Fruit fly (Drosophila melanogaster) whole organism, embryonic: ENCODE measurements around the gene Mrgn1.
A peak's percentile ranks its signal among the peaks of the same experiment; 100 is the strongest.

ENCODE experiments used
- ATbp ChIP-seq: fragments of 200-800 bp; sonication (Bioruptor generic); optimal IDR thresholded peaks from 2 replicates; lab custom pipeline; 2017; ENCODE audit warnings: missing biosample characterization, mild to moderate bottlenecking, missing genetic modification characterization, missing genetic modification reagents
- Abd-B ChIP-seq: fragments of 200-800 bp; sonication (Bioruptor generic); optimal IDR thresholded peaks from 2 replicates; lab custom pipeline; 2018; ENCODE audit warnings: missing biosample characterization, mild to moderate bottlenecking, missing genetic modification characterization, moderate library complexity
- Atf-2 ChIP-seq: fragments of 200-800 bp; sonication (Bioruptor generic); optimal IDR thresholded peaks from 2 replicates; lab custom pipeline; 2016; ENCODE audit warnings: missing biosample characterization, missing genetic modification characterization
- Blimp-1 ChIP-seq: fragments of 200-800 bp; sonication (Bioruptor generic); optimal IDR thresholded peaks from 3 replicates; lab custom pipeline; 2018; ENCODE audit warnings: missing biosample characterization, missing genetic modification characterization, mild to moderate bottlenecking, moderate library complexity, missing genetic modification reagents
- CG1024 ChIP-seq: fragments of 200-800 bp; sonication (Bioruptor generic); IDR thresholded peaks from 2 replicates; pipeline ENCODE4 v1.3.6; 2022; ENCODE audit warnings: missing biosample characterization, missing genetic modification characterization
- CG10366 ChIP-seq: fragments of 200-800 bp; sonication (Bioruptor generic); IDR thresholded peaks from 2 replicates; pipeline ENCODE4 v1.3.6; 2022; ENCODE audit warnings: missing biosample characterization, missing genetic modification characterization
- CG10959 ChIP-seq: fragments of 200-800 bp; sonication (Bioruptor generic); IDR thresholded peaks from 2 replicates; pipeline ENCODE4 v1.3.6; 2022; ENCODE audit warnings: missing biosample characterization, missing genetic modification characterization
- CG12219 ChIP-seq: fragments of 200-800 bp; sonication (Bioruptor generic); optimal IDR thresholded peaks from 3 replicates; lab custom pipeline; 2018; ENCODE audit warnings: missing biosample characterization, mild to moderate bottlenecking, missing genetic modification characterization
- CG12391 ChIP-seq: fragments of 200-800 bp; sonication (Bioruptor generic); optimal IDR thresholded peaks from 3 replicates; lab custom pipeline; 2018; ENCODE audit warnings: missing biosample characterization, mild to moderate bottlenecking, missing genetic modification characterization, moderate library complexity
- CG12942 ChIP-seq: fragments of 200-800 bp; sonication (Bioruptor generic); optimal IDR thresholded peaks from 3 replicates; lab custom pipeline; 2016; ENCODE audit warnings: missing biosample characterization, missing genetic modification characterization
- CG14441 ChIP-seq: fragments of 200-800 bp; sonication (Bioruptor generic); IDR thresholded peaks from 2 replicates; pipeline ENCODE4 v1.3.6; 2022; ENCODE audit warnings: missing biosample characterization, missing genetic modification characterization
- CG16813 ChIP-seq: fragments of 200-800 bp; sonication (Bioruptor generic); IDR thresholded peaks from 3 replicates; pipeline ENCODE4 v1.3.6; 2022; ENCODE audit warnings: missing biosample characterization, missing genetic modification characterization; ENCODE audit not compliant: partially characterized antibody
- CG1832 ChIP-seq: fragments of 200-800 bp; sonication (Bioruptor generic); optimal IDR thresholded peaks from 2 replicates; lab custom pipeline; 2017; ENCODE audit warnings: missing biosample characterization, mild to moderate bottlenecking, missing genetic modification characterization, inconsistent platforms
- CG18764 ChIP-seq: fragments of 200-800 bp; sonication (Bioruptor generic); optimal IDR thresholded peaks from 3 replicates; lab custom pipeline; 2016; ENCODE audit warnings: missing biosample characterization, missing genetic modification characterization
- CG3407 ChIP-seq: fragments of 200-800 bp; sonication (Bioruptor generic); optimal IDR thresholded peaks from 2 replicates; lab custom pipeline; 2018; ENCODE audit warnings: missing biosample characterization, mild to moderate bottlenecking, missing genetic modification characterization
- CG34224 ChIP-seq: fragments of 200-800 bp; sonication (Bioruptor generic); IDR thresholded peaks from 3 replicates; pipeline ENCODE4 v1.3.6; 2022; ENCODE audit warnings: missing biosample characterization, missing genetic modification characterization; ENCODE audit not compliant: partially characterized antibody
- CG34422 ChIP-seq: fragments of 200-800 bp; sonication (Bioruptor generic); IDR thresholded peaks from 3 replicates; pipeline ENCODE4 v1.3.6; 2022; ENCODE audit warnings: missing biosample characterization, missing genetic modification characterization
- CG43689 ChIP-seq: fragments of 200-800 bp; sonication (Bioruptor generic); IDR thresholded peaks from 2 replicates; pipeline ENCODE4 v1.3.6; 2022; ENCODE audit warnings: missing biosample characterization, missing genetic modification characterization
- CG7839 ChIP-seq: fragments of 200-800 bp; sonication (Bioruptor generic); optimal IDR thresholded peaks from 3 replicates; lab custom pipeline; 2018; ENCODE audit warnings: missing biosample characterization, mild to moderate bottlenecking, missing genetic modification characterization, moderate library complexity
- CrebB ChIP-seq: fragments of 200-800 bp; sonication (Bioruptor generic); optimal IDR thresholded peaks from 3 replicates; lab custom pipeline; 2018; ENCODE audit warnings: missing biosample characterization, mild to moderate bottlenecking, missing genetic modification characterization
- Dfd ChIP-seq, 2 experiments: fragments of >200 bp; optimal IDR thresholded peaks; 2 replicates each; lab custom pipeline; 2017; ENCODE audit warnings: missing biosample characterization in 2 of 2, missing genetic modification characterization in 2 of 2
- Eip74EF ChIP-seq, 2 experiments: fragments of 200-800 bp in 1 of 2; fragments of >200 bp in 1 of 2; sonication (Bioruptor generic) in 1 of 2; optimal IDR thresholded peaks; 2 replicates each; lab custom pipeline; 2017 to 2019; ENCODE audit warnings: missing biosample characterization in 2 of 2, missing genetic modification characterization in 2 of 2, mild to moderate bottlenecking in 1 of 2, moderate library complexity in 1 of 2
- H2.0 ChIP-seq: fragments of 200-800 bp; sonication (Bioruptor generic); IDR thresholded peaks from 2 replicates; pipeline ENCODE4 v1.3.6; 2022; ENCODE audit warnings: missing biosample characterization, missing genetic modification characterization
- Hmx ChIP-seq: fragments of 200-800 bp; sonication (Bioruptor generic); optimal IDR thresholded peaks from 2 replicates; lab custom pipeline; 2016; ENCODE audit warnings: missing biosample characterization, missing genetic modification characterization
- Hr3 ChIP-seq: fragments of 200-800 bp; sonication (Bioruptor generic); optimal IDR thresholded peaks from 3 replicates; lab custom pipeline; 2016; ENCODE audit warnings: missing biosample characterization, missing genetic modification characterization
- Hr78 ChIP-seq, 2 experiments: fragments of 200-800 bp in 1 of 2; fragments of >200 bp in 1 of 2; sonication (Bioruptor generic) in 1 of 2; optimal IDR thresholded peaks; 2 replicates each; lab custom pipeline; 2017 to 2019; ENCODE audit warnings: missing biosample characterization in 2 of 2, missing genetic modification characterization in 2 of 2, mild to moderate bottlenecking in 1 of 2, moderate library complexity in 1 of 2
- Myb ChIP-seq: fragments of 200-800 bp; sonication (Bioruptor generic); optimal IDR thresholded peaks from 2 replicates; lab custom pipeline; 2016; ENCODE audit warnings: missing biosample characterization, missing genetic modification characterization
- Nf-YC ChIP-seq: fragments of 200-800 bp; optimal IDR thresholded peaks from 3 replicates; lab custom pipeline; 2019; ENCODE audit warnings: missing biosample characterization, mild to moderate bottlenecking, missing genetic modification characterization, moderate library complexity
- Oaz ChIP-seq: fragments of 200-800 bp; sonication (Bioruptor generic); IDR thresholded peaks from 2 replicates; pipeline ENCODE4 v1.3.6; 2022; ENCODE audit warnings: missing biosample characterization, missing genetic modification characterization
- TFAM ChIP-seq: fragments of 200-800 bp; sonication (Bioruptor generic); optimal IDR thresholded peaks from 2 replicates; lab custom pipeline; 2017; ENCODE audit warnings: missing biosample characterization, missing genetic modification characterization, inconsistent platforms
- Xbp1 ChIP-seq: fragments of 200-800 bp; sonication (Bioruptor generic); optimal IDR thresholded peaks from 3 replicates; lab custom pipeline; 2016; ENCODE audit warnings: missing biosample characterization, mild to moderate bottlenecking, missing genetic modification characterization
- ab ChIP-seq: fragments of 200-800 bp; sonication (Bioruptor generic); optimal IDR thresholded peaks from 2 replicates; lab custom pipeline; 2016; ENCODE audit warnings: missing biosample characterization, missing genetic modification characterization
- ato ChIP-seq: fragments of 200-800 bp; sonication (Bioruptor generic); IDR thresholded peaks from 2 replicates; pipeline ENCODE4 v1.3.6; 2022; ENCODE audit warnings: missing biosample characterization, missing genetic modification characterization; ENCODE audit not compliant: partially characterized antibody
- az2 ChIP-seq: fragments of 200-800 bp; sonication (Bioruptor generic); optimal IDR thresholded peaks from 3 replicates; lab custom pipeline; 2016; ENCODE audit warnings: missing biosample characterization, missing genetic modification characterization
- crp ChIP-seq, 2 experiments: fragments of 200-800 bp; sonication (Bioruptor generic); optimal IDR thresholded peaks; 2 replicates in 1 of 2; 3 replicates in 1 of 2; lab custom pipeline; 2017; ENCODE audit warnings: missing biosample characterization in 2 of 2, missing genetic modification characterization in 2 of 2, mild to moderate bottlenecking in 1 of 2, moderate library complexity in 1 of 2
- da ChIP-seq: fragments of 200-800 bp; sonication (Bioruptor generic); optimal IDR thresholded peaks from 2 replicates; lab custom pipeline; 2016; ENCODE audit warnings: missing biosample characterization, missing genetic modification characterization
- gcm2 ChIP-seq: fragments of 200-800 bp; sonication (Bioruptor generic); optimal IDR thresholded peaks from 2 replicates; lab custom pipeline; 2016; ENCODE audit warnings: missing biosample characterization, missing genetic modification characterization
- hbn ChIP-seq: fragments of 200-800 bp; sonication (Bioruptor generic); IDR thresholded peaks from 2 replicates; pipeline ENCODE4 v1.3.6; 2022; ENCODE audit warnings: missing biosample characterization, missing genetic modification characterization; ENCODE audit not compliant: partially characterized antibody
- hth ChIP-seq: fragments of >200 bp; optimal IDR thresholded peaks from 2 replicates; lab custom pipeline; 2017; ENCODE audit warnings: inconsistent platforms
- jing ChIP-seq: fragments of 200-800 bp; sonication (Bioruptor generic); optimal IDR thresholded peaks from 2 replicates; lab custom pipeline; 2018; ENCODE audit warnings: missing biosample characterization, mild to moderate bottlenecking, missing genetic modification characterization
- klu ChIP-seq: fragments of 200-800 bp; sonication (Bioruptor generic); IDR thresholded peaks from 2 replicates; pipeline ENCODE4 v1.3.6; 2022; ENCODE audit warnings: missing biosample characterization, missing genetic modification characterization
- lola ChIP-seq, 3 experiments: fragments of >200 bp in 2 of 3; fragments of 200-800 bp in 1 of 3; sonication (Bioruptor generic) in 1 of 3; optimal IDR thresholded peaks; 2 replicates each; lab custom pipeline; 2017 to 2019; ENCODE audit warnings: missing biosample characterization in 3 of 3, missing genetic modification characterization in 3 of 3, mild to moderate bottlenecking in 1 of 3, moderate library complexity in 1 of 3
- luna ChIP-seq: fragments of 200-800 bp; sonication (Bioruptor generic); optimal IDR thresholded peaks from 2 replicates; lab custom pipeline; 2016; ENCODE audit warnings: missing biosample characterization, missing genetic modification characterization
- pita ChIP-seq: fragments of 200-800 bp; sonication (Bioruptor generic); optimal IDR thresholded peaks from 2 replicates; lab custom pipeline; 2017; ENCODE audit warnings: missing biosample characterization, mild to moderate bottlenecking, missing genetic modification characterization
- pum ChIP-seq: fragments of 200-800 bp; sonication (Bioruptor generic); optimal IDR thresholded peaks from 2 replicates; lab custom pipeline; 2016; ENCODE audit warnings: missing biosample characterization, missing genetic modification characterization
- row ChIP-seq: fragments of 200-800 bp; sonication (Bioruptor generic); IDR thresholded peaks from 3 replicates; pipeline ENCODE4 v1.3.6; 2022; ENCODE audit warnings: missing biosample characterization, missing genetic modification characterization
- run ChIP-seq: fragments of 200-800 bp; sonication (Bioruptor generic); optimal IDR thresholded peaks from 3 replicates; lab custom pipeline; 2018; ENCODE audit warnings: missing biosample characterization, mild to moderate bottlenecking, missing genetic modification characterization
- seq ChIP-seq: fragments of 200-800 bp; sonication (Bioruptor generic); IDR thresholded peaks from 2 replicates; pipeline ENCODE4 v1.3.6; 2022; ENCODE audit warnings: missing biosample characterization, missing genetic modification characterization
- zen ChIP-seq: fragments of 200-800 bp; sonication (Bioruptor generic); optimal IDR thresholded peaks from 3 replicates; lab custom pipeline; 2018; ENCODE audit warnings: missing biosample characterization, mild to moderate bottlenecking, missing genetic modification characterization, moderate library complexity

Gene Mrgn1

dm6 chrX:13739411-13739888 lies 17.7 kb upstream of the Mrgn1 start, which contains the start of gene CG11151 (continued):
- TF ChIP-seq Atf-2 (peak; percentile 96), seq (GFP tag; lab: Robert Waterston, UW) (peak; percentile 96), row (peak; percentile 98), Blimp-1 (GFP tag; lab: Kevin White, UChicago) (peak; percentile 94), luna (peak; percentile 91), CG1832 (GFP tag; lab: Kevin White, UChicago) (peak; percentile 96), Hr3 (peak; percentile 94), crp (GFP tag; optimal IDR thresholded peaks at IDR 0.05; lab: Kevin White, UChicago) (peak; percentile 13 to 85), CG16813 (GFP tag; lab: Robert Waterston, UW) (peak; percentile 61; the same call in 2 of the 3 replicates), Nf-YC (tag; lab: Kevin White, UChicago) (peak; percentile 88), CG34224 (GFP tag; lab: Robert Waterston, UW) (peak; percentile 66; the same call in 2 of the 3 replicates), CG34422 (GFP tag; lab: Robert Waterston, UW) (peak; percentile 94), da (GFP tag; lab: Kevin White, UChicago) (peak; percentile 93), ATbp (peak; percentile 96), hth (lab: Kevin White, UChicago) (no peak), Dfd (GFP tag; optimal IDR thresholded peaks at IDR 0.05; lab: Kevin White, UChicago) (no peak), az2 (GFP tag; lab: Kevin White, UChicago) (peak; percentile 97), pita (GFP tag; lab: Kevin White, UChicago) (no peak), CG12391 (peak; percentile 98), CrebB (tag; lab: Kevin White, UChicago) (peak; percentile 96), CG14441 (peak; percentile 96), Hr78 (GFP tag; optimal IDR thresholded peaks at IDR 0.05; lab: Kevin White, UChicago) (peak in 1 of 2 experiments; percentile 69), zen (tag; lab: Kevin White, UChicago) (peak; percentile 96), CG1024 (peak; percentile 91), CG12219 (GFP tag; lab: Kevin White, UChicago) (peak; percentile 98), ato (GFP tag; lab: Robert Waterston, UW) (no peak), CG18764 (GFP tag; lab: Kevin White, UChicago) (peak; percentile 94), Eip74EF (GFP tag; optimal IDR thresholded peaks at IDR 0.05; lab: Kevin White, UChicago) (peak in 1 of 2 experiments; percentile 93), ab (peak; percentile 82), run (tag; lab: Kevin White, UChicago) (peak; percentile 93), jing (peak; percentile 94), hbn (GFP tag; lab: Robert Waterston, UW) (no peak; the same call in 1 of the 2 replicates), Xbp1 (GFP tag; lab: Kevin White, UChicago) (peak; percentile 97), Abd-B (GFP tag; lab: Kevin White, UChicago) (peak; percentile 95), Hmx (GFP tag; lab: Kevin White, UChicago) (peak; percentile 92), CG10959 (GFP tag; lab: Robert Waterston, UW) (peak; percentile 94), TFAM (peak; percentile 81), CG10366 (GFP tag; lab: Robert Waterston, UW) (peak; percentile 95), pum (GFP tag; lab: Kevin White, UChicago) (peak; percentile 97), CG12942 (GFP tag; lab: Kevin White, UChicago) (peak; percentile 96), klu (peak; percentile 86), Oaz (GFP tag; lab: Robert Waterston, UW) (peak; percentile 91), CG7839 (tag; lab: Kevin White, UChicago) (peak; percentile 98), CG43689 (GFP tag; lab: Robert Waterston, UW) (peak; percentile 90), CG3407 (peak; percentile 94), H2.0 (GFP tag; lab: Robert Waterston, UW) (peak; percentile 96), gcm2 (GFP tag; lab: Kevin White, UChicago) (peak; percentile 90), Myb (peak; percentile 89), lola (GFP tag; optimal IDR thresholded peaks at IDR 0.05; lab: Kevin White, UChicago) (peak in 1 of 3 experiments; percentile 94)
